Fruit fly (Drosophila melanogaster) Kc167 (cell line): ENCODE results near the gene CG42798.

Experiments used
- Myc ChIP-seq: fragments of >200 bp; optimal IDR thresholded peaks from 2 replicates; lab custom pipeline; 2017; ENCODE audit warnings: missing external identifiers
- Sin3A ChIP-seq: fragments of >200 bp; optimal IDR thresholded peaks from 2 replicates; lab custom pipeline; 2018; ENCODE audit warnings: missing external identifiers
- h ChIP-seq: fragments of >200 bp; optimal IDR thresholded peaks from 3 replicates; lab custom pipeline; 2018; ENCODE audit warnings: missing external identifiers
- insv ChIP-seq: fragments of >200 bp; optimal IDR thresholded peaks from 3 replicates; lab custom pipeline; 2018; ENCODE audit warnings: missing external identifiers
- psq ChIP-seq: fragments of >200 bp; optimal IDR thresholded peaks from 2 replicates; lab custom pipeline; 2017; ENCODE audit warnings: missing external identifiers
- ttk ChIP-seq: sonication (Bioruptor generic); optimal IDR thresholded peaks from 2 replicates; lab custom pipeline; 2017; ENCODE audit warnings: missing external identifiers

- TF ChIP-seq h (no peak), ttk (lab: Kevin White, UChicago) (no peak), Myc (lab: Kevin White, UChicago) (no peak), psq (lab: Kevin White, UChicago) (no peak), insv (lab: Kevin White, UChicago) (no peak), Sin3A (lab: Kevin White, UChicago) (no peak)
Measured at dm6 chr3R:17407576-17407975, 1.1 kb downstream of the CG42798 start, which contains the start of gene CG17283.
